Worm (Caenorhabditis elegans): ENCODE data around the gene C04E12.2.
"Not testable (repeated sequence)": the region's sequence is repeated elsewhere in the genome, so short reads cannot be mapped to it uniquely, and the experiment has no call there.

C04E12.2 gene

ce11 chrV:3367773-3368172, at the start of gene C04E12.2:
Gene C04E12.2 (plus strand): TSS chrV:3368073.
- TF ChIP-seq tbx-2, nhr-11, hlh-15 (tag; optimal IDR thresholded peaks at IDR 0.05): not testable (repeated sequence)

- no peak for TF ChIP-seq unc-55 (GFP tag; optimal IDR thresholded peaks at IDR 0.05)
- no peak for TF ChIP-seq elt-2 (tag; optimal IDR thresholded peaks at IDR 0.05)
- no peak for TF ChIP-seq ahr-1 (tag; optimal IDR thresholded peaks at IDR 0.05)
- TF ChIP-seq K02D7.2 (tag; optimal IDR thresholded peaks at IDR 0.05) = no peak
- TF ChIP-seq hlh-8 (tag; optimal IDR thresholded peaks at IDR 0.05) = no peak
- TF ChIP-seq hlh-30 (tag; optimal IDR thresholded peaks at IDR 0.05; ENCODE audit: insufficient read depth) = no peak
- no peak for TF ChIP-seq pha-2 (tag; optimal IDR thresholded peaks at IDR 0.05)
- TF ChIP-seq dmd-4 (tag; optimal IDR thresholded peaks at IDR 0.05; ENCODE audit: borderline replicate concordance) = no peak
- TF ChIP-seq ttx-3 (tag; optimal IDR thresholded peaks at IDR 0.05) = no peak
- no peak for TF ChIP-seq fax-1 (tag; optimal IDR thresholded peaks at IDR 0.05)
- no peak for TF ChIP-seq pax-1 (tag; optimal IDR thresholded peaks at IDR 0.05)
- TF ChIP-seq ceh-45 (GFP tag; IDR thresholded peaks at IDR 0.05) = no peak
Observed at ce11 chrV:3318975-3319374, 48.9 kb upstream of the C04E12.2 start, which contains the start of gene F35F10.13. Gene F35F10.13 (minus strand): TSS chrV:3319075.

DNA sequence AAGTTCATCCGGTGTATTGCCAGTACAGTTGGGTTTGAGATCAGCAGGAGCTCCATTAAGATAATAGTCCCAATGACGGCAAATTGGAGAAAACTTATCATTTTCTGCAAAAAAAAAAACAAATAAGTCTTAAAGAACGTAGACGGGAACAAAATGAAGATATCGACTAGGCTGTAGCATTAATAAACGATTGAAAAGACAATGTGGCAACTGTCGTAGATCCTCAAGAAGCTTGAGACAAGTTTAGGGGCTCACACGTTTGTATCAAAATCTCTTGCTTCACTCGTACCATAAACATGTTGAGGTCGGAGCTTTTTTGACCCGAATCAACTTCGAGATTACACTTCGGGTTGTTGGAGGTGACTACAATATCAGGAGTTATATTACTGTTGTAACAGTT, 47.9 kb upstream of the C04E12.2 start, which contains the start of gene F35F10.14:
Gene F35F10.14, minus strand, starts transcription at position 101 of the 400 bp plus-strand sequence.
- no peak for TF ChIP-seq nfya-1 (tag; optimal IDR thresholded peaks at IDR 0.05)
- no peak for TF ChIP-seq ceh-9 (tag; optimal IDR thresholded peaks at IDR 0.05)
- no peak for TF ChIP-seq ceh-19 (GFP tag; optimal IDR thresholded peaks at IDR 0.05)
- TF ChIP-seq eyg-1 (tag; optimal IDR thresholded peaks at IDR 0.05) = no peak

DNA sequence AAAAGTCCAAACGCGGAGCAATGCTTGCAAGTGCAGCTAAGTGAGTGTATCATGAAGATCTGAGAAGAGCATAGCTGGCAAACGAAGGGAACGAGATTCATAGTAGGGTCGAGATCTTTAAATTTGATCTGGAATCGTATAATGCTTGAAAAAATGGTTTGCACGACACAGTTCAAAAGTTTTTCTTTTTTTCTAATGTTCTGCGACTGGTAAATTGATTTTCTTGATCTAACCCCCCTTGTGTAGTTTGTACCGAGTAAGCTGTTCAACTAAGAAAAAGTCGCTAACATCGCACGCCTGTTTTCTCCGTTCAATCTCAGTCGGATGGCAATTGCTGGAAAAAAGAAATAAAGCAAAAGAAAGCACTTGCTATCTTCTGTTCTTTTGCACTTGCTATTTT, 47.4 kb upstream of the C04E12.2 start, which contains the start of gene C17B7.14:
Gene C17B7.14, minus strand, starts transcription at position 101 of the 400 bp plus-strand sequence.
- TF ChIP-seq pqm-1 (tag; optimal IDR thresholded peaks at IDR 0.05) (no peak), nhr-11 (tag; optimal IDR thresholded peaks at IDR 0.05) (no peak)

- TF ChIP-seq ceh-48 (tag; optimal IDR thresholded peaks at IDR 0.05) = no peak
- TF ChIP-seq ceh-30 (tag; optimal IDR thresholded peaks at IDR 0.05) = no peak
- TF ChIP-seq ceh-2 (tag; optimal IDR thresholded peaks at IDR 0.05) = no peak
- no peak for TF ChIP-seq hlh-13 (GFP tag; optimal IDR thresholded peaks at IDR 0.05)
Observed at ce11 chrV:3324178-3324577, 43.7 kb upstream of the C04E12.2 start, which contains the start of gene C17B7.8. Gene C17B7.8 (minus strand): TSS chrV:3324278.

ce11 chrV:3332023-3332422, 35.9 kb upstream of the C04E12.2 start, which contains the start of gene C17B7.9:
Gene C17B7.9 (minus strand): TSS chrV:3332123.
- no peak for TF ChIP-seq pha-4 (tag; optimal IDR thresholded peaks at IDR 0.05)
- no peak for TF ChIP-seq ceh-48 (tag; optimal IDR thresholded peaks at IDR 0.05)
- no peak for TF ChIP-seq pax-1 (tag; optimal IDR thresholded peaks at IDR 0.05)
- TF ChIP-seq ztf-16 (tag; optimal IDR thresholded peaks at IDR 0.05) = no peak
- no peak for TF ChIP-seq ttx-3 (tag; optimal IDR thresholded peaks at IDR 0.05)
- no peak for TF ChIP-seq madf-2 (tag; optimal IDR thresholded peaks at IDR 0.05)
- TF ChIP-seq ceh-19 (GFP tag; optimal IDR thresholded peaks at IDR 0.05) = no peak
- no peak for TF ChIP-seq dve-1 (tag; optimal IDR thresholded peaks at IDR 0.05)
- no peak for TF ChIP-seq hlh-8 (tag; optimal IDR thresholded peaks at IDR 0.05)

DNA sequence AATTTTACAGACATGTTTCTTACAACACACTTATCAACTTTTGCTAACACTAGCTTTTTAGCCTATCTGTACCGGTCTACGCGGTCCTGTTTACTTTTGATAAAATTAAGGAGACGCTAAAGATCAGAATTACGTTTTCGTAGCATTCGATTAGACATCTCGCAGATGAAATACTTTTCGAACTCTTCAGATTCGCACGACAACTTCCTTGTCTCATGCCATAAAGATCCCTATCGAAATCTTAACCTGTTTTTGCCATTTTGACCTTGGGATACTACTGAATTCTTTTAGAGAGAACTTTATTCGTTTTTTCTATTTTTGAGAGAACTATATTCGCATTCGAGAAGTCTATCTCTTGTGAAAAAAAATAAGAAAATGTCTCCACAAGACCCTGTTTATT, 34.5 kb upstream of the C04E12.2 start, which contains the start of gene C17B7.5:
Gene C17B7.5, plus strand, starts transcription at position 301 of the 400 bp plus-strand sequence.
- TF ChIP-seq sdc-2 (tag; optimal IDR thresholded peaks at IDR 0.05) = no peak
